Worm (Caenorhabditis elegans): ENCODE measurements around the gene dhhc-13.
A peak's percentile ranks its signal among the peaks of the same experiment; 100 is the strongest.

Gene dhhc-13

DNA sequence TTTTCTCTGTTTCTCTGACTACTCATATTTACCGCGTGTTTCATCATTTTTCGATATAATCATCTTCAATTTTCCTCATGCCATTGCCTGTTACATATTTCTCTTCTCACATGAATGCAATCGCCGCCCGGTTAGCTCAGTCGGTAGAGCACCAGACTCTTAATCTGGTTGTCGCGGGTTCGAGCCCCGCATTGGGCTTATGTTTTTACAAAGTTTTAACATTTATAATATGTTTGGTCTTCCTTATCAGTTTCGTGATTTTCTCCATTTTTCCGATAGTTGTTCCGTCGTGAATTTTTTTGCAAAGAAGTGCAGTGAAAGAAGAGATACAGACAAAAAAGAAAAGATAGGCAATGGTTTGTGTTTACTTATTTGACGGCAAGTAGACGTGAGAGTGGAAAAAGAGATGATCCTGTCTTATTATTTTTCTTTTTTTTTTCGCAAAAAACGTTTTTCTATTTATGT lies 49.9 kb downstream of the dhhc-13 start (continued):
- peak; percentile 60; the same call in 1 of the 2 replicates for TF ChIP-seq C06A6.2 (GFP tag; conservative IDR thresholded peaks at IDR 0.05)
- 0 out of 2 replicates have a peak, but pooled peaks have one; percentile 54 for TF ChIP-seq nhr-120 (GFP tag; IDR thresholded peaks at IDR 0.05)
- TF ChIP-seq B0261.1 (tag; optimal IDR thresholded peaks at IDR 0.05) = peak; percentile 95
- TF ChIP-seq hmg-20 (GFP tag; IDR thresholded peaks at IDR 0.05) = peak; percentile 80
- no peak for TF ChIP-seq xnd-1 (tag; optimal IDR thresholded peaks at IDR 0.05)
- peak; percentile 7 for TF ChIP-seq F57C9.4 (tag; optimal IDR thresholded peaks at IDR 0.05)
- peak; percentile 78 for TF ChIP-seq T07F8.4 (tag; optimal IDR thresholded peaks at IDR 0.05)
- peak; percentile 78 for TF ChIP-seq tlf-1 (GFP tag; optimal IDR thresholded peaks at IDR 0.05)
- TF ChIP-seq madf-6 (GFP tag; IDR thresholded peaks at IDR 0.05) = no peak; the same call in 1 of the 2 replicates
- TF ChIP-seq lsl-1 (GFP tag; optimal IDR thresholded peaks at IDR 0.05) = peak; percentile 38
- TF ChIP-seq somi-1 (GFP tag; optimal IDR thresholded peaks at IDR 0.05) = peak; percentile 91
- peak; percentile 89 for TF ChIP-seq pbrm-1 (GFP tag; IDR thresholded peaks at IDR 0.05)
- TF ChIP-seq ets-4 (GFP tag; optimal IDR thresholded peaks at IDR 0.05) = peak; percentile 19
- TF ChIP-seq tbp1 (GFP tag; optimal IDR thresholded peaks at IDR 0.05) = peak; percentile 99
- 0 out of 2 replicates have a peak, but pooled peaks have one; percentile 57 for TF ChIP-seq aptf-2 (GFP tag; conservative IDR thresholded peaks at IDR 0.05)
- peak; percentile 81 for TF ChIP-seq repo-1 (tag; optimal IDR thresholded peaks at IDR 0.05)
- no peak for TF ChIP-seq nfya-2 (GFP tag; IDR thresholded peaks at IDR 0.05)
- TF ChIP-seq tbx-9 (tag; optimal IDR thresholded peaks at IDR 0.05; ENCODE audit: borderline replicate concordance) = no peak
- TF ChIP-seq dox-1 (GFP tag; IDR thresholded peaks at IDR 0.05) = peak; percentile 89
- peak; percentile 74 for TF ChIP-seq lin-54 (GFP tag; optimal IDR thresholded peaks at IDR 0.05)
- no peak for TF ChIP-seq C17E4.6 (GFP tag; IDR thresholded peaks at IDR 0.05)
- TF ChIP-seq ztf-6 (GFP tag; IDR thresholded peaks at IDR 0.05) = peak; percentile 8; the same call in 1 of the 2 replicates
- no peak; the same call in 1 of the 2 replicates for TF ChIP-seq hsf-1 (GFP tag; IDR thresholded peaks at IDR 0.05)
- no peak for TF ChIP-seq ccch-3 (GFP tag; optimal IDR thresholded peaks at IDR 0.05)
- TF ChIP-seq madf-8 (GFP tag; conservative IDR thresholded peaks at IDR 0.05) = no peak
- no peak for TF ChIP-seq F55B11.4 (tag; optimal IDR thresholded peaks at IDR 0.05; ENCODE audit: borderline replicate concordance, insufficient read depth)
- peak; percentile 46 for TF ChIP-seq F33H1.4 (GFP tag; IDR thresholded peaks at IDR 0.05)
- no peak for TF ChIP-seq ceh-58 (GFP tag; IDR thresholded peaks at IDR 0.05)
- peak; percentile 65; the same call in 1 of the 2 replicates for TF ChIP-seq cebp-1 (GFP tag; IDR thresholded peaks at IDR 0.05)
- peak; percentile 86 for TF ChIP-seq cebp-1 (tag; optimal IDR thresholded peaks at IDR 0.05)
- peak; percentile 56; the same call in 1 of the 2 replicates for TF ChIP-seq Y53F4B.3 (GFP tag; IDR thresholded peaks at IDR 0.05)
- TF ChIP-seq zfh-2 (GFP tag; conservative IDR thresholded peaks at IDR 0.05) = no peak
- TF ChIP-seq atf-7 (tag; optimal IDR thresholded peaks at IDR 0.05) = peak; percentile 80
- peak; percentile 94 for TF ChIP-seq die-1 (tag; optimal IDR thresholded peaks at IDR 0.05)
- 0 out of 2 replicates have a peak, but pooled peaks have one; percentile 14 for TF ChIP-seq B0019.2 (GFP tag; conservative IDR thresholded peaks at IDR 0.05)
- TF ChIP-seq unc-130 (GFP tag; optimal IDR thresholded peaks at IDR 0.05) = peak; percentile 68
- TF ChIP-seq efl-1 (GFP tag; optimal IDR thresholded peaks at IDR 0.05) = peak; percentile 36
- TF ChIP-seq gei-17 (GFP tag; optimal IDR thresholded peaks at IDR 0.05) = peak; percentile 9
- peak; percentile 59 for TF ChIP-seq K12H6.12 (tag; optimal IDR thresholded peaks at IDR 0.05)
- no peak for TF ChIP-seq ceh-91 (GFP tag; IDR thresholded peaks at IDR 0.05)
- TF ChIP-seq ZK185.1 (tag; optimal IDR thresholded peaks at IDR 0.05; ENCODE audit: poor library complexity, severe bottlenecking) = peak; percentile 92
- TF ChIP-seq sptf-2 (GFP tag; optimal IDR thresholded peaks at IDR 0.05) = no peak
- TF ChIP-seq bed-1 (GFP tag; IDR thresholded peaks at IDR 0.05) = no peak
- TF ChIP-seq nfyb-1 (GFP tag; IDR thresholded peaks at IDR 0.05) = peak; percentile 75
- TF ChIP-seq K11D2.4 (GFP tag; IDR thresholded peaks at IDR 0.05) = peak; percentile 67
- peak; percentile 54 for TF ChIP-seq athp-1 (tag; optimal IDR thresholded peaks at IDR 0.05)
- no peak for TF ChIP-seq lag-1 (GFP tag; IDR thresholded peaks at IDR 0.05)
- TF ChIP-seq D2030.7 (GFP tag; IDR thresholded peaks at IDR 0.05) = peak; percentile 69
- TF ChIP-seq rcor-1 (GFP tag; IDR thresholded peaks at IDR 0.05) = peak; percentile 64; the same call in 1 of the 2 replicates
